Worm (Caenorhabditis elegans) whole organism, midembryonic: ENCODE data around the gene itsn-1.
"Not testable (repeated sequence)": the region's sequence is repeated elsewhere in the genome, so short reads cannot be mapped to it uniquely, and the experiment has no call there.

ENCODE experiments used
- T22C8.4 ChIP-seq: fragments of 200-800 bp; sonication (Bioruptor generic); IDR thresholded peaks from 2 replicates; pipeline ENCODE4 v1.3.6; 2022; ENCODE audit warnings: missing genetic modification characterization, missing compliant biosample characterization
- cog-1 ChIP-seq: sonication (generic microtip); optimal IDR thresholded peaks from 2 replicates; lab custom pipeline; 2016; ENCODE audit warnings: missing genetic modification characterization, missing compliant biosample characterization
- flt-1 ChIP-seq: fragments of 200-800 bp; sonication (Bioruptor generic); IDR thresholded peaks from 2 replicates; pipeline ENCODE4 v1.3.6; 2022; ENCODE audit warnings: missing genetic modification characterization, missing compliant biosample characterization
- klf-2 ChIP-seq: fragments of 200-800 bp; sonication (Bioruptor generic); conservative IDR thresholded peaks from 2 replicates; pipeline ENCODE4 v1.3.6; 2022; ENCODE audit warnings: missing genetic modification reagents, missing genetic modification characterization, missing compliant biosample characterization
- med-1 ChIP-seq: sonication (generic microtip); optimal IDR thresholded peaks from 2 replicates; lab custom pipeline; 2017; ENCODE audit warnings: missing genetic modification characterization, mild to moderate bottlenecking, missing compliant biosample characterization, antibody characterized with exemption, missing genetic modification reagents; ENCODE audit not compliant: insufficient read depth
- ref-1 ChIP-seq: fragments of 200-800 bp; sonication (Bioruptor generic); conservative IDR thresholded peaks from 2 replicates; pipeline ENCODE4 v1.3.6; 2022; ENCODE audit warnings: missing genetic modification reagents, missing genetic modification characterization, missing compliant biosample characterization
- tab-1 ChIP-seq: fragments of 200-800 bp; sonication (Bioruptor generic); IDR thresholded peaks from 2 replicates; pipeline ENCODE4 v1.3.6; 2022; ENCODE audit warnings: missing genetic modification characterization, missing compliant biosample characterization
- ztf-23 ChIP-seq: fragments of 200-800 bp; sonication (Bioruptor generic); IDR thresholded peaks from 2 replicates; pipeline ENCODE4 v1.3.6; 2022; ENCODE audit warnings: missing genetic modification reagents, missing genetic modification characterization, missing compliant biosample characterization
- ztf-29 ChIP-seq: fragments of 200-800 bp; sonication (Bioruptor generic); IDR thresholded peaks from 2 replicates; pipeline ENCODE4 v1.3.6; 2022; ENCODE audit warnings: missing genetic modification reagents, missing genetic modification characterization, missing compliant biosample characterization

The itsn-1 gene

ce11 chrIV:17150871-17151270 lies 31.4 kb downstream of the itsn-1 start, which contains the start of gene Y116A8C.40:
Gene Y116A8C.40, minus strand, starts transcription at chrIV:17150971.
- TF ChIP-seq flt-1 (GFP tag; lab: Robert Waterston, UW) (no peak), klf-2 (GFP tag; lab: Robert Waterston, UW) (no peak), cog-1 (tag; lab: Kevin White, UChicago) (no peak), ref-1 (GFP tag; lab: Robert Waterston, UW) (no peak), tab-1 (GFP tag; lab: Robert Waterston, UW) (no peak), ztf-23 (GFP tag; lab: Robert Waterston, UW) (no peak), ztf-29 (GFP tag; lab: Robert Waterston, UW) (no peak), med-1 (no peak), T22C8.4 (GFP tag; lab: Robert Waterston, UW) (no peak)

ce11 chrIV:17153002-17153401 lies 33.5 kb downstream of the itsn-1 start:
- no peak for TF ChIP-seq T22C8.4 (GFP tag; lab: Robert Waterston, UW)
- TF ChIP-seq cog-1 (tag; lab: Kevin White, UChicago) = no peak
- TF ChIP-seq tab-1 (GFP tag; lab: Robert Waterston, UW) = no peak
- TF ChIP-seq klf-2 (GFP tag; lab: Robert Waterston, UW) = no peak
- no peak for TF ChIP-seq ztf-29 (GFP tag; lab: Robert Waterston, UW)
- TF ChIP-seq flt-1 (GFP tag; lab: Robert Waterston, UW) = no peak
- TF ChIP-seq med-1 = no peak
- TF ChIP-seq ref-1 (GFP tag; lab: Robert Waterston, UW) = no peak
- no peak for TF ChIP-seq ztf-23 (GFP tag; lab: Robert Waterston, UW)

- peak; percentile 83; the same call in 1 of the 2 replicates for TF ChIP-seq flt-1 (GFP tag; lab: Robert Waterston, UW)
These were observed 36.1 kb downstream of the itsn-1 start for ce11 chrIV:17155625-17156024.

ce11 chrIV:17162515-17162914 lies 43.0 kb downstream of the itsn-1 start, which contains the start of gene skr-13:
Gene skr-13, minus strand, starts transcription at chrIV:17162615.
- TF ChIP-seq T22C8.4 (GFP tag; lab: Robert Waterston, UW) = no peak
- TF ChIP-seq tab-1 (GFP tag; lab: Robert Waterston, UW) = no peak
- no peak for TF ChIP-seq cog-1 (tag; lab: Kevin White, UChicago)
- no peak for TF ChIP-seq ztf-23 (GFP tag; lab: Robert Waterston, UW)
- TF ChIP-seq ref-1 (GFP tag; lab: Robert Waterston, UW) = no peak
- no peak for TF ChIP-seq ztf-29 (GFP tag; lab: Robert Waterston, UW)
- no peak for TF ChIP-seq klf-2 (GFP tag; lab: Robert Waterston, UW)

- TF ChIP-seq cog-1 (tag; lab: Kevin White, UChicago); ref-1 (GFP tag; lab: Robert Waterston, UW); klf-2 (GFP tag; lab: Robert Waterston, UW): not testable (repeated sequence)
These were observed 43.8 kb downstream of the itsn-1 start, which contains the start of gene skr-9 for ce11 chrIV:17163273-17163672. Gene skr-9, plus strand, starts transcription at chrIV:17163573.

ce11 chrIV:17165734-17166133 lies 46.3 kb downstream of the itsn-1 start, which contains the start of gene skr-8:
Gene skr-8, minus strand, starts transcription at chrIV:17165834.
- not testable (repeated sequence) for TF ChIP-seq cog-1 (tag; lab: Kevin White, UChicago); klf-2 (GFP tag; lab: Robert Waterston, UW); ztf-29 (GFP tag; lab: Robert Waterston, UW)

ce11 chrIV:17166974-17167373 lies 47.5 kb downstream of the itsn-1 start, which contains the start of gene skr-12:
Gene skr-12, plus strand, starts transcription at chrIV:17167274.
- TF ChIP-seq med-1 (no peak), flt-1 (GFP tag; lab: Robert Waterston, UW) (no peak), tab-1 (GFP tag; lab: Robert Waterston, UW) (no peak), klf-2 (GFP tag; lab: Robert Waterston, UW) (no peak), ztf-23 (GFP tag; lab: Robert Waterston, UW) (no peak), ztf-29 (GFP tag; lab: Robert Waterston, UW) (no peak), cog-1 (tag; lab: Kevin White, UChicago) (no peak)

- no peak for TF ChIP-seq ref-1 (GFP tag; lab: Robert Waterston, UW)
- no peak for TF ChIP-seq tab-1 (GFP tag; lab: Robert Waterston, UW)
- TF ChIP-seq T22C8.4 (GFP tag; lab: Robert Waterston, UW) = no peak
- no peak for TF ChIP-seq med-1
- TF ChIP-seq klf-2 (GFP tag; lab: Robert Waterston, UW) = no peak
- no peak for TF ChIP-seq ztf-29 (GFP tag; lab: Robert Waterston, UW)
- no peak for TF ChIP-seq flt-1 (GFP tag; lab: Robert Waterston, UW)
- TF ChIP-seq cog-1 (tag; lab: Kevin White, UChicago) = no peak
- TF ChIP-seq ztf-23 (GFP tag; lab: Robert Waterston, UW) = no peak
These were observed 52.2 kb downstream of the itsn-1 start for ce11 chrIV:17171732-17172131.

- TF ChIP-seq med-1 (no peak), ref-1 (GFP tag; lab: Robert Waterston, UW) (no peak), ztf-23 (GFP tag; lab: Robert Waterston, UW) (no peak)
These were observed 54.6 kb downstream of the itsn-1 start for ce11 chrIV:17174087-17174486.

- TF ChIP-seq flt-1 (GFP tag; lab: Robert Waterston, UW) (no peak), ztf-29 (GFP tag; lab: Robert Waterston, UW) (no peak), ztf-23 (GFP tag; lab: Robert Waterston, UW) (no peak), klf-2 (GFP tag; lab: Robert Waterston, UW) (no peak), tab-1 (GFP tag; lab: Robert Waterston, UW) (no peak), med-1 (no peak), ref-1 (GFP tag; lab: Robert Waterston, UW) (no peak), T22C8.4 (GFP tag; lab: Robert Waterston, UW) (no peak), cog-1 (tag; lab: Kevin White, UChicago) (no peak)
These were observed 55.5 kb downstream of the itsn-1 start for ce11 chrIV:17174980-17175379.
